Fruit fly (Drosophila melanogaster) whole organism: ENCODE measurements around the gene Cdc6.

ENCODE experiments used
- pan ChIP-seq: fragments of >200 bp; optimal IDR thresholded peaks from 2 replicates; lab custom pipeline; 2017
- psq ChIP-seq: fragments of >200 bp; optimal IDR thresholded peaks from 2 replicates; lab custom pipeline; 2017

dm6 chr3L:8680353-8680752, 46.5 kb upstream of the Cdc6 start:
- no peak for TF ChIP-seq psq (lab: Kevin White, UChicago)
- no peak for TF ChIP-seq pan (lab: Kevin White, UChicago)
